Worm (Caenorhabditis elegans): ENCODE results near the gene Y41C4A.12.

The Y41C4A.12 gene

ce11 chrIII:11689303-11689702 is 37.2 kb downstream of the Y41C4A.12 start (continued):
- no peak for TF ChIP-seq spr-1 (tag; optimal IDR thresholded peaks at IDR 0.05)
- TF ChIP-seq unc-39 (tag; optimal IDR thresholded peaks at IDR 0.05), result no peak
- TF ChIP-seq ama-1 (optimal IDR thresholded peaks at IDR 0.05), result no peak
- TF ChIP-seq mep-1 (tag; optimal IDR thresholded peaks at IDR 0.05), result peak; percentile 82
- TF ChIP-seq D1046.2 (GFP tag; IDR thresholded peaks at IDR 0.05), result no peak
- TF ChIP-seq ceh-28 (tag; optimal IDR thresholded peaks at IDR 0.05), result no peak
- TF ChIP-seq T26A8.4 (GFP tag; IDR thresholded peaks at IDR 0.05), result 0 out of 2 replicates have a peak, but pooled peaks have one; percentile 35
- no peak for TF ChIP-seq php-3 (GFP tag; IDR thresholded peaks at IDR 0.05)
- no peak for TF ChIP-seq lin-29 (GFP tag; IDR thresholded peaks at IDR 0.05)
- TF ChIP-seq lsy-2 (tag; optimal IDR thresholded peaks at IDR 0.05), result peak in 1 of 2 experiments; percentile 29
- no peak for TF ChIP-seq aha-1 (tag)
- no peak for TF ChIP-seq ceh-32 (tag; optimal IDR thresholded peaks at IDR 0.05; ENCODE audit: poor library complexity)
- no peak for TF ChIP-seq rbr-2 (tag; optimal IDR thresholded peaks at IDR 0.05)
- peak; percentile 99 for TF ChIP-seq nhr-28 (tag; optimal IDR thresholded peaks at IDR 0.05)
- peak; percentile 29 for TF ChIP-seq hlh-30 (tag; optimal IDR thresholded peaks at IDR 0.05; ENCODE audit: insufficient read depth)
- no peak for TF ChIP-seq cey-2 (tag; optimal IDR thresholded peaks at IDR 0.05; ENCODE audit: borderline replicate concordance, insufficient read depth)
- TF ChIP-seq ces-1 (GFP tag; optimal IDR thresholded peaks at IDR 0.05), result no peak
- no peak for TF ChIP-seq ZK337.2 (GFP tag; IDR thresholded peaks at IDR 0.05)
- TF ChIP-seq F49E8.2 (tag; optimal IDR thresholded peaks at IDR 0.05; ENCODE audit: borderline replicate concordance), result no peak
- no peak for TF ChIP-seq zip-2 (tag; optimal IDR thresholded peaks at IDR 0.05)
- peak; percentile 55 for TF ChIP-seq nhr-48 (tag; optimal IDR thresholded peaks at IDR 0.05)
- no peak for TF ChIP-seq spr-3 (GFP tag; optimal IDR thresholded peaks at IDR 0.05)
- TF ChIP-seq hmg-1.1 (GFP tag; IDR thresholded peaks at IDR 0.05), result peak; percentile 48; the same call in 1 of the 2 replicates
- TF ChIP-seq daf-16 (GFP tag; optimal IDR thresholded peaks at IDR 0.05), result no peak
- peak; percentile 93 for TF ChIP-seq daf-16 (tag; optimal IDR thresholded peaks at IDR 0.05)
- TF ChIP-seq arid-1 (GFP tag; conservative IDR thresholded peaks at IDR 0.05), result no peak; the same call in 1 of the 2 replicates
- peak in 1 of 2 experiments; percentile 59 for TF ChIP-seq hif-1 (tag; optimal IDR thresholded peaks at IDR 0.05)
- TF ChIP-seq F44E2.7 (GFP tag; IDR thresholded peaks at IDR 0.05), result no peak
- TF ChIP-seq nhr-6 (tag; optimal IDR thresholded peaks at IDR 0.05), result peak; percentile 45
- TF ChIP-seq fos-1 (tag; optimal IDR thresholded peaks at IDR 0.05), result no peak
- TF ChIP-seq nhr-77 (tag; optimal IDR thresholded peaks at IDR 0.05), result peak; percentile 79
- no peak for TF ChIP-seq madf-5 (GFP tag; IDR thresholded peaks at IDR 0.05)
- no peak for TF ChIP-seq unc-62 (GFP tag; optimal IDR thresholded peaks at IDR 0.05 in 1 of 2)
- TF ChIP-seq unc-62 (tag; optimal IDR thresholded peaks at IDR 0.05), result no peak
- peak; percentile 94 for TF ChIP-seq hlh-11 (tag; optimal IDR thresholded peaks at IDR 0.05)
- TF ChIP-seq ZK546.5 (tag; optimal IDR thresholded peaks at IDR 0.05), result no peak
- TF ChIP-seq nhr-237 (tag; optimal IDR thresholded peaks at IDR 0.05), result no peak
- TF ChIP-seq dve-1 (tag; optimal IDR thresholded peaks at IDR 0.05; ENCODE audit: insufficient read depth), result peak; percentile 96
- no peak for TF ChIP-seq R02D3.7 (tag; optimal IDR thresholded peaks at IDR 0.05)
- no peak for TF ChIP-seq nhr-41 (GFP tag; IDR thresholded peaks at IDR 0.05)
- TF ChIP-seq daf-8 (GFP tag; IDR thresholded peaks at IDR 0.05), result no peak
- TF ChIP-seq lin-15B (tag; optimal IDR thresholded peaks at IDR 0.05), result no peak
- TF ChIP-seq nhr-25 (tag; optimal IDR thresholded peaks at IDR 0.05; ENCODE audit: borderline replicate concordance, insufficient read depth), result no peak
- no peak for TF ChIP-seq ceh-82 (tag; optimal IDR thresholded peaks at IDR 0.05)
- peak; percentile 86 for TF ChIP-seq pqm-1 (tag; optimal IDR thresholded peaks at IDR 0.05)
- no peak for TF ChIP-seq aly-2 (tag; optimal IDR thresholded peaks at IDR 0.05)
- no peak for TF ChIP-seq snpc-4 (tag; optimal IDR thresholded peaks at IDR 0.05)
- no peak for TF ChIP-seq ceh-44 (GFP tag; IDR thresholded peaks at IDR 0.05)
- TF ChIP-seq madf-9 (GFP tag; conservative IDR thresholded peaks at IDR 0.05), result no peak
- TF ChIP-seq dpl-1 (GFP tag; optimal IDR thresholded peaks at IDR 0.05), result peak; percentile 42
- peak; percentile 56 for TF ChIP-seq ztf-7 (tag; optimal IDR thresholded peaks at IDR 0.05)
- TF ChIP-seq mes-2 (tag; optimal IDR thresholded peaks at IDR 0.05; ENCODE audit: poor library complexity, severe bottlenecking), result peak; percentile 68
- TF ChIP-seq skn-1 (tag; optimal IDR thresholded peaks at IDR 0.05), result no peak

Data from whole organism, L4 larva.